Fruit fly (Drosophila melanogaster) whole organism, prepupa: Measurements from ENCODE around the gene sky.
A peak's percentile ranks its signal among the peaks of the same experiment; 100 is the strongest.

Source experiments
- Blimp-1 ChIP-seq: fragments of 200-800 bp; sonication (Bioruptor generic); optimal IDR thresholded peaks from 3 replicates; lab custom pipeline; 2017; ENCODE audit warnings: missing biosample characterization, missing genetic modification characterization, mild to moderate bottlenecking, moderate library complexity, missing genetic modification reagents
- CG10631 ChIP-seq: fragments of 200-800 bp; sonication (Bioruptor generic); optimal IDR thresholded peaks from 2 replicates; lab custom pipeline; 2016; ENCODE audit warnings: missing biosample characterization, missing genetic modification characterization
- CG10669 ChIP-seq: fragments of 200-800 bp; sonication (Bioruptor generic); optimal IDR thresholded peaks from 3 replicates; lab custom pipeline; 2018; ENCODE audit warnings: missing biosample characterization, mild to moderate bottlenecking, missing genetic modification characterization, moderate library complexity
- CG11762 ChIP-seq: fragments of 200-800 bp; sonication (Bioruptor generic); optimal IDR thresholded peaks from 3 replicates; lab custom pipeline; 2016; ENCODE audit warnings: missing biosample characterization, missing genetic modification characterization; ENCODE audit not compliant: insufficient read depth
- CG15336 ChIP-seq: fragments of 200-800 bp; sonication (Bioruptor generic); IDR thresholded peaks from 2 replicates; pipeline ENCODE4 v1.3.6; 2022; ENCODE audit warnings: missing biosample characterization, missing genetic modification characterization
- CG16779 ChIP-seq: fragments of 200-800 bp; sonication (Bioruptor generic); optimal IDR thresholded peaks from 3 replicates; lab custom pipeline; 2017; ENCODE audit warnings: missing biosample characterization, mild to moderate bottlenecking, missing genetic modification characterization
- CG3032 ChIP-seq: fragments of 200-800 bp; optimal IDR thresholded peaks from 2 replicates; lab custom pipeline; 2019; ENCODE audit warnings: missing biosample characterization, mild to moderate bottlenecking, missing genetic modification characterization, moderate library complexity
- CG32006 ChIP-seq: fragments of 200-800 bp; sonication (Bioruptor generic); optimal IDR thresholded peaks from 3 replicates; lab custom pipeline; 2017; ENCODE audit warnings: missing biosample characterization, mild to moderate bottlenecking, missing genetic modification characterization
- CG34406 ChIP-seq: fragments of 200-800 bp; sonication (Bioruptor generic); optimal IDR thresholded peaks from 3 replicates; lab custom pipeline; 2016; ENCODE audit warnings: missing biosample characterization, missing genetic modification characterization
- CG3919 ChIP-seq: fragments of 200-800 bp; sonication (Bioruptor generic); optimal IDR thresholded peaks from 3 replicates; lab custom pipeline; 2016; ENCODE audit warnings: missing biosample characterization, missing genetic modification characterization
- CG4318 ChIP-seq: fragments of 200-800 bp; sonication (Bioruptor generic); optimal IDR thresholded peaks from 3 replicates; lab custom pipeline; 2017; ENCODE audit warnings: missing biosample characterization, mild to moderate bottlenecking, missing genetic modification characterization
- CG6163 ChIP-seq: fragments of 200-800 bp; sonication (Bioruptor generic); IDR thresholded peaks from 3 replicates; pipeline ENCODE4 v1.3.6; 2022; ENCODE audit warnings: missing biosample characterization, missing genetic modification characterization
- CG6276 ChIP-seq: fragments of 200-800 bp; sonication (Bioruptor generic); optimal IDR thresholded peaks from 2 replicates; lab custom pipeline; 2017; ENCODE audit warnings: missing biosample characterization, mild to moderate bottlenecking, missing genetic modification characterization
- CG6792 ChIP-seq: fragments of 200-800 bp; sonication (Bioruptor generic); optimal IDR thresholded peaks from 3 replicates; lab custom pipeline; 2016; ENCODE audit warnings: missing biosample characterization, missing genetic modification characterization
- CG6808 ChIP-seq: fragments of 200-800 bp; sonication (Bioruptor generic); optimal IDR thresholded peaks from 3 replicates; lab custom pipeline; 2017; ENCODE audit warnings: missing biosample characterization, missing genetic modification characterization, mild to moderate bottlenecking, moderate library complexity, missing genetic modification reagents
- CG7368 ChIP-seq: fragments of 200-800 bp; sonication (Bioruptor generic); optimal IDR thresholded peaks from 3 replicates; lab custom pipeline; 2016; ENCODE audit warnings: missing biosample characterization, missing genetic modification characterization
- CG8319 ChIP-seq: fragments of 200-800 bp; sonication (Bioruptor generic); optimal IDR thresholded peaks from 3 replicates; lab custom pipeline; 2016; ENCODE audit warnings: missing biosample characterization, missing genetic modification characterization
- CG8632 ChIP-seq: fragments of 200-800 bp; sonication (Bioruptor generic); optimal IDR thresholded peaks from 3 replicates; lab custom pipeline; 2016; ENCODE audit warnings: missing biosample characterization, missing genetic modification characterization
- Eip93F ChIP-seq: fragments of 200-800 bp; sonication (Bioruptor generic); optimal IDR thresholded peaks from 2 replicates; lab custom pipeline; 2016; ENCODE audit warnings: missing biosample characterization, mild to moderate bottlenecking, missing genetic modification characterization
- Ets96B ChIP-seq: fragments of 200-800 bp; optimal IDR thresholded peaks from 2 replicates; lab custom pipeline; 2019; ENCODE audit warnings: missing biosample characterization, mild to moderate bottlenecking, missing genetic modification characterization, moderate library complexity
- Gug ChIP-seq: fragments of 200-800 bp; sonication (Bioruptor generic); IDR thresholded peaks from 2 replicates; pipeline ENCODE4 v1.3.6; 2022; ENCODE audit warnings: missing biosample characterization, missing genetic modification characterization
- Hr38 ChIP-seq: sonication (Bioruptor generic); optimal IDR thresholded peaks from 2 replicates; lab custom pipeline; 2016; ENCODE audit warnings: missing biosample characterization, missing genetic modification characterization
- Hr39 ChIP-seq: fragments of 200-800 bp; sonication (Bioruptor generic); optimal IDR thresholded peaks from 2 replicates; lab custom pipeline; 2016; ENCODE audit warnings: missing biosample characterization, missing genetic modification characterization
- Met ChIP-seq: fragments of 200-800 bp; sonication (Bioruptor generic); optimal IDR thresholded peaks from 3 replicates; lab custom pipeline; 2016; ENCODE audit warnings: missing biosample characterization, missing genetic modification characterization
- OdsH ChIP-seq: fragments of 200-800 bp; sonication (Bioruptor generic); optimal IDR thresholded peaks from 3 replicates; lab custom pipeline; 2016; ENCODE audit warnings: missing biosample characterization, missing genetic modification characterization
- Smox ChIP-seq: fragments of 200-800 bp; sonication (Bioruptor generic); optimal IDR thresholded peaks from 3 replicates; lab custom pipeline; 2016; ENCODE audit warnings: missing biosample characterization, missing genetic modification characterization
- Sox102F ChIP-seq: fragments of 200-800 bp; sonication (Bioruptor generic); optimal IDR thresholded peaks from 2 replicates; lab custom pipeline; 2016; ENCODE audit warnings: missing biosample characterization, mild to moderate bottlenecking, missing genetic modification characterization
- Sox14 ChIP-seq: fragments of 200-800 bp; sonication (Bioruptor generic); optimal IDR thresholded peaks from 3 replicates; lab custom pipeline; 2016; ENCODE audit warnings: missing biosample characterization, missing genetic modification characterization
- Sox15 ChIP-seq: fragments of 200-800 bp; sonication (Bioruptor generic); optimal IDR thresholded peaks from 3 replicates; lab custom pipeline; 2016; ENCODE audit warnings: missing biosample characterization, missing genetic modification characterization
- achi ChIP-seq: fragments of 200-800 bp; sonication (Bioruptor generic); optimal IDR thresholded peaks from 3 replicates; lab custom pipeline; 2016; ENCODE audit warnings: missing biosample characterization, missing genetic modification characterization
- acj6 ChIP-seq: fragments of 200-800 bp; sonication (Bioruptor generic); optimal IDR thresholded peaks from 3 replicates; lab custom pipeline; 2016; ENCODE audit warnings: missing biosample characterization, missing genetic modification characterization
- cyc ChIP-seq: fragments of 200-800 bp; sonication (Bioruptor generic); optimal IDR thresholded peaks from 3 replicates; lab custom pipeline; 2016; ENCODE audit warnings: missing biosample characterization, missing genetic modification characterization
- dac ChIP-seq: fragments of 200-800 bp; sonication (Bioruptor generic); optimal IDR thresholded peaks from 2 replicates; lab custom pipeline; 2017; ENCODE audit warnings: missing biosample characterization, mild to moderate bottlenecking, missing genetic modification characterization
- dsx ChIP-seq: fragments of 200-800 bp; optimal IDR thresholded peaks from 3 replicates; lab custom pipeline; 2019; ENCODE audit warnings: missing biosample characterization, mild to moderate bottlenecking, missing genetic modification characterization, moderate library complexity; ENCODE audit not compliant: poor library complexity, severe bottlenecking
- eg ChIP-seq: fragments of 200-800 bp; sonication (Bioruptor generic); IDR thresholded peaks from 3 replicates; pipeline ENCODE4 v1.3.6; 2022; ENCODE audit warnings: missing biosample characterization, missing genetic modification characterization
- fd59A ChIP-seq: fragments of 200-800 bp; sonication (Bioruptor generic); optimal IDR thresholded peaks from 2 replicates; lab custom pipeline; 2017; ENCODE audit warnings: missing biosample characterization, mild to moderate bottlenecking, missing genetic modification characterization, missing genetic modification reagents
- fd85E ChIP-seq: fragments of 200-800 bp; sonication (Bioruptor generic); optimal IDR thresholded peaks from 3 replicates; lab custom pipeline; 2016; ENCODE audit warnings: missing biosample characterization, missing genetic modification characterization
- fkh ChIP-seq: fragments of 200-800 bp; sonication (Bioruptor generic); optimal IDR thresholded peaks from 3 replicates; lab custom pipeline; 2017; ENCODE audit warnings: missing biosample characterization, mild to moderate bottlenecking, missing genetic modification characterization, moderate library complexity
- net ChIP-seq: fragments of 200-800 bp; sonication (Bioruptor generic); optimal IDR thresholded peaks from 3 replicates; lab custom pipeline; 2016; ENCODE audit warnings: missing biosample characterization, missing genetic modification characterization
- pdm3 ChIP-seq: fragments of 200-800 bp; sonication (Bioruptor generic); optimal IDR thresholded peaks from 3 replicates; lab custom pipeline; 2016; ENCODE audit warnings: missing biosample characterization, missing genetic modification characterization
- salr ChIP-seq, 2 experiments: fragments of 200-800 bp; sonication (Bioruptor generic); optimal IDR thresholded peaks; 3 replicates each; lab custom pipeline; 2016 to 2018; ENCODE audit warnings: missing biosample characterization in 2 of 2, missing genetic modification characterization in 2 of 2, mild to moderate bottlenecking in 1 of 2
- ss ChIP-seq, 2 experiments: fragments of 200-800 bp; sonication (Bioruptor generic); optimal IDR thresholded peaks; 2 replicates in 1 of 2; 3 replicates in 1 of 2; lab custom pipeline; 2017 to 2018; ENCODE audit warnings: mild to moderate bottlenecking in 2 of 2, missing biosample characterization in 2 of 2, missing genetic modification characterization in 2 of 2, moderate library complexity in 1 of 2
- svp ChIP-seq: fragments of 200-800 bp; sonication (Bioruptor generic); peaks from one replicate; lab custom pipeline; 2016; ENCODE audit warnings: missing biosample characterization, missing genetic modification characterization
- topi ChIP-seq: fragments of 200-800 bp; sonication (Bioruptor generic); optimal IDR thresholded peaks from 3 replicates; lab custom pipeline; 2016; ENCODE audit warnings: missing biosample characterization, missing genetic modification characterization
- vri ChIP-seq: fragments of 200-800 bp; sonication (Bioruptor generic); optimal IDR thresholded peaks from 3 replicates; lab custom pipeline; 2016; ENCODE audit warnings: missing biosample characterization, mild to moderate bottlenecking, missing genetic modification characterization

sky gene

dm6 chr2L:20918056-20918674, 566 bp downstream of the sky start (continued):
- TF ChIP-seq salr (GFP tag; optimal IDR thresholded peaks at IDR 0.05; lab: Kevin White, UChicago) (peak in 1 of 2 experiments; percentile 32), dsx (GFP tag; lab: Kevin White, UChicago) (peak; percentile 63), fkh (no peak), Hr38 (GFP tag; lab: Kevin White, UChicago) (peak; percentile 44), CG6808 (GFP tag; lab: Kevin White, UChicago) (no peak), OdsH (peak; percentile 78), CG11762 (GFP tag; lab: Kevin White, UChicago) (no peak), CG34406 (GFP tag; lab: Kevin White, UChicago) (peak; percentile 66), CG4318 (GFP tag; lab: Kevin White, UChicago) (peak; percentile 48), Gug (peak; percentile 63), dac (GFP tag; lab: Kevin White, UChicago) (peak; percentile 72), Blimp-1 (GFP tag; lab: Kevin White, UChicago) (no peak), eg (GFP tag; lab: Robert Waterston, UW) (peak; percentile 81), pdm3 (peak; percentile 75), fd59A (peak; percentile 66), CG3032 (tag; lab: Kevin White, UChicago) (peak; percentile 9), CG7368 (no peak), CG6792 (GFP tag; lab: Kevin White, UChicago) (peak; percentile 66), Hr39 (GFP tag; lab: Kevin White, UChicago) (peak; percentile 75), cyc (GFP tag; lab: Kevin White, UChicago) (peak; percentile 68), CG8632 (peak; percentile 64), Met (GFP tag; lab: Kevin White, UChicago) (peak; percentile 69), ss (GFP tag; optimal IDR thresholded peaks at IDR 0.05; lab: Kevin White, UChicago) (peak; percentile 64 to 72), CG15336 (peak; percentile 93), CG16779 (tag; lab: Kevin White, UChicago) (peak; percentile 54), CG10631 (GFP tag; lab: Kevin White, UChicago) (peak; percentile 55), Sox102F (GFP tag; lab: Kevin White, UChicago) (peak; percentile 74), CG10669 (GFP tag; lab: Kevin White, UChicago) (no peak), Ets96B (tag; lab: Kevin White, UChicago) (no peak), vri (GFP tag; lab: Kevin White, UChicago) (peak; percentile 73), CG8319 (GFP tag; lab: Kevin White, UChicago) (no peak), CG3919 (GFP tag; lab: Kevin White, UChicago) (peak; percentile 77), CG32006 (peak; percentile 82)

- TF ChIP-seq net (GFP tag; lab: Kevin White, UChicago) = peak; percentile 60
- TF ChIP-seq Met (GFP tag; lab: Kevin White, UChicago) = peak; percentile 66
- peak; percentile 37 for TF ChIP-seq OdsH
- TF ChIP-seq Gug = peak; percentile 71
- peak; percentile 40 for TF ChIP-seq CG7368
- peak; percentile 64 for TF ChIP-seq topi (GFP tag; lab: Kevin White, UChicago)
- TF ChIP-seq Sox15 (GFP tag; lab: Kevin White, UChicago) = no peak
- peak; percentile 84 for TF ChIP-seq Ets96B (tag; lab: Kevin White, UChicago)
- TF ChIP-seq CG3032 (tag; lab: Kevin White, UChicago) = peak; percentile 79
- peak; percentile 75 for TF ChIP-seq eg (GFP tag; lab: Robert Waterston, UW)
- TF ChIP-seq Smox (GFP tag; lab: Kevin White, UChicago) = peak; percentile 53
- TF ChIP-seq Blimp-1 (GFP tag; lab: Kevin White, UChicago) = peak; percentile 16
- no peak for TF ChIP-seq Hr38 (GFP tag; lab: Kevin White, UChicago)
- TF ChIP-seq CG6163 (GFP tag; lab: Robert Waterston, UW) = no peak
- peak; percentile 65 for TF ChIP-seq CG8319 (GFP tag; lab: Kevin White, UChicago)
- TF ChIP-seq Sox14 = no peak
- peak; percentile 20 for TF ChIP-seq vri (GFP tag; lab: Kevin White, UChicago)
- TF ChIP-seq achi (GFP tag; lab: Kevin White, UChicago) = peak; percentile 61
- peak; percentile 41 for TF ChIP-seq acj6
- peak; percentile 10 for TF ChIP-seq fd85E (GFP tag; lab: Kevin White, UChicago)
- TF ChIP-seq Eip93F (GFP tag; lab: Kevin White, UChicago) = no peak
- peak; percentile 5 for TF ChIP-seq dac (GFP tag; lab: Kevin White, UChicago)
- TF ChIP-seq svp (GFP tag; lab: Kevin White, UChicago) = peak; percentile 73
- TF ChIP-seq Sox102F (GFP tag; lab: Kevin White, UChicago) = peak; percentile 6
- TF ChIP-seq CG6276 (GFP tag; lab: Kevin White, UChicago) = peak; percentile 87
- peak in 1 of 2 experiments; percentile 85 for TF ChIP-seq salr (GFP tag; optimal IDR thresholded peaks at IDR 0.05; lab: Kevin White, UChicago)
- peak; percentile 76 for TF ChIP-seq CG6808 (GFP tag; lab: Kevin White, UChicago)
- no peak for TF ChIP-seq fd59A
These were observed 1.3 kb downstream of the sky start for dm6 chr2L:20917235-20918055.
